Fruit fly (Drosophila melanogaster): Measurements from ENCODE around the gene CG9801.

CG9801 gene

DNA sequence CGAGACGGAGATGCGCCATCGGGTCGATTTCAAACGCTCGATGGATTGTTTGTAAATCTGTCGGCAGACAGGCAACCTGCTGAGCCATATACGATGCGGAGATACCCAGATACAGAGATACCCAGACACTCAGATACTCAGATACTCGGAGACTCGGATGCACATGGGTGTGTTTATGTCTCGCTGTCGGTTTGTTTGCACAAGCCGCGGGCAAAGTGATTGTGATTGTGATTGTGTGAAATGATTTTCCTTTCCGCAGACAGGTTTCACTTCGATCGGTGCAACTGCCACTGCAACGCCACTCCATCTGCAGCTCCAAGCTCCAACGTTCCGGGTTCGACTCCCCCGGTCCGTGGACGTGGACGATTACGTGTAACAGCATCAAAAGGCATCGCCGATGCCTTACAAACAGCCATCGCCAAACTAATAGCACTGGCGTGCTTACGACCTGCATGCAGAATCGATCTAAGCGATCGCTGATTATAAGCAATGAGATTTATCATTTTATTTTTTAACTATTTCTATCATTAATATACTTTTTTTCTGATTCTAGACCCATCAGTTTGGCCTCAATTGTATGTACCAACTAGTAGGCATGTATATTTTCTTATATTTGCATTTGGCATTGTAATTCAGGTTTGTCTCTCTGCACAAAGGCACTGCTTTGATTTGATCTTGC is 41.4 kb upstream of the CG9801 start (continued):
- 0 out of 2 replicates have a peak, but pooled peaks have one; percentile 5 for TF ChIP-seq NFAT (GFP tag; IDR thresholded peaks at IDR 0.05)
- no peak for TF ChIP-seq fd102C (GFP tag; optimal IDR thresholded peaks at IDR 0.05)
- peak; percentile 41 for TF ChIP-seq CG30403 (GFP tag; optimal IDR thresholded peaks at IDR 0.05)
- no peak for TF ChIP-seq CG3838 (GFP tag; optimal IDR thresholded peaks at IDR 0.05)
- peak; percentile 28; the same call in 1 of the 3 replicates for TF ChIP-seq otp (GFP tag; IDR thresholded peaks at IDR 0.05)
- peak in 1 of 2 experiments; percentile 74 for TF ChIP-seq Hr51 (GFP tag; optimal IDR thresholded peaks at IDR 0.05)
- TF ChIP-seq hth (optimal IDR thresholded peaks at IDR 0.05) = no peak
- TF ChIP-seq grn (GFP tag; optimal IDR thresholded peaks at IDR 0.05) = peak; percentile 25
- TF ChIP-seq jing (GFP tag; optimal IDR thresholded peaks at IDR 0.05) = peak; percentile 35
- peak; percentile 21 for TF ChIP-seq CG10147 (GFP tag; optimal IDR thresholded peaks at IDR 0.05)
- peak; percentile 82 for TF ChIP-seq ci (GFP tag; IDR thresholded peaks at IDR 0.05)
- no peak for TF ChIP-seq aop (GFP tag; IDR thresholded peaks at IDR 0.05)
- no peak for TF ChIP-seq CG1647 (GFP tag; optimal IDR thresholded peaks at IDR 0.05)
- no peak for TF ChIP-seq p53 (GFP tag; optimal IDR thresholded peaks at IDR 0.05)
- no peak for TF ChIP-seq CG12155 (GFP tag; optimal IDR thresholded peaks at IDR 0.05)
- TF ChIP-seq Hr3 (GFP tag; optimal IDR thresholded peaks at IDR 0.05) = peak; percentile 34
- no peak for TF ChIP-seq tll (GFP tag; optimal IDR thresholded peaks at IDR 0.05)
- TF ChIP-seq CG3163 (GFP tag; optimal IDR thresholded peaks at IDR 0.05) = no peak
- TF ChIP-seq CG6175 (GFP tag; IDR thresholded peaks at IDR 0.05) = no peak
- TF ChIP-seq CG2116 (GFP tag; optimal IDR thresholded peaks at IDR 0.05) = no peak
- TF ChIP-seq CG11560 (tag; IDR thresholded peaks at IDR 0.05) = no peak
- TF ChIP-seq NK7.1 (GFP tag; optimal IDR thresholded peaks at IDR 0.05) = no peak
- no peak for TF ChIP-seq Ravus (GFP tag; IDR thresholded peaks at IDR 0.05)
- no peak for TF ChIP-seq sna (GFP tag; IDR thresholded peaks at IDR 0.05; ENCODE audit: partially characterized antibody)
- TF ChIP-seq ttk (GFP tag; IDR thresholded peaks at IDR 0.05) = peak; percentile 36; the same call in 1 of the 2 replicates
- peak; percentile 50 for TF ChIP-seq NfI (GFP tag; optimal IDR thresholded peaks at IDR 0.05)
- peak; percentile 39 for TF ChIP-seq CG9727 (GFP tag; optimal IDR thresholded peaks at IDR 0.05)
- TF ChIP-seq dpn (GFP tag; optimal IDR thresholded peaks at IDR 0.05) = no peak
- no peak for TF ChIP-seq GATAe (GFP tag; conservative IDR thresholded peaks at IDR 0.05)
- no peak for TF ChIP-seq CG9437 (GFP tag; optimal IDR thresholded peaks at IDR 0.05)
- TF ChIP-seq hkb (optimal IDR thresholded peaks at IDR 0.05) = no peak
- TF ChIP-seq hkb (GFP tag; IDR thresholded peaks at IDR 0.05) = peak; percentile 79
- TF ChIP-seq CG4707 (GFP tag; optimal IDR thresholded peaks at IDR 0.05) = no peak
- peak; percentile 82 for TF ChIP-seq ara (GFP tag; IDR thresholded peaks at IDR 0.05)
- no peak for TF ChIP-seq slou (GFP tag; optimal IDR thresholded peaks at IDR 0.05)
- TF ChIP-seq disco-r (GFP tag; optimal IDR thresholded peaks at IDR 0.05) = no peak
- no peak for TF ChIP-seq Abd-B (GFP tag; optimal IDR thresholded peaks at IDR 0.05)
- TF ChIP-seq Stat92E (GFP tag; optimal IDR thresholded peaks at IDR 0.05) = no peak
- peak; percentile 28; the same call in 1 of the 2 replicates for TF ChIP-seq CG14014 (GFP tag; IDR thresholded peaks at IDR 0.05)
- TF ChIP-seq Nf-YB (GFP tag; optimal IDR thresholded peaks at IDR 0.05) = peak; percentile 12
- TF ChIP-seq CG11695 (GFP tag; IDR thresholded peaks at IDR 0.05) = peak; percentile 52; the same call in 1 of the 3 replicates
- TF ChIP-seq gce (GFP tag; IDR thresholded peaks at IDR 0.05) = peak; percentile 70; the same call in 1 of the 3 replicates
- TF ChIP-seq slbo (GFP tag; IDR thresholded peaks at IDR 0.05) = no peak
- no peak for TF ChIP-seq fd64A (GFP tag; optimal IDR thresholded peaks at IDR 0.05)
- TF ChIP-seq mam (GFP tag; optimal IDR thresholded peaks at IDR 0.05) = no peak
- no peak for TF ChIP-seq CG10462 (GFP tag; optimal IDR thresholded peaks at IDR 0.05)
- no peak for TF ChIP-seq kay (GFP tag; optimal IDR thresholded peaks at IDR 0.05)
- TF ChIP-seq CG10267 (tag; optimal IDR thresholded peaks at IDR 0.05) = peak; percentile 33
- no peak for TF ChIP-seq Mad (GFP tag; optimal IDR thresholded peaks at IDR 0.05)
- TF ChIP-seq CG10209 (GFP tag; optimal IDR thresholded peaks at IDR 0.05) = peak; percentile 14
